Worm (Caenorhabditis elegans): ENCODE data around the gene upb-1.

Gene upb-1

DNA sequence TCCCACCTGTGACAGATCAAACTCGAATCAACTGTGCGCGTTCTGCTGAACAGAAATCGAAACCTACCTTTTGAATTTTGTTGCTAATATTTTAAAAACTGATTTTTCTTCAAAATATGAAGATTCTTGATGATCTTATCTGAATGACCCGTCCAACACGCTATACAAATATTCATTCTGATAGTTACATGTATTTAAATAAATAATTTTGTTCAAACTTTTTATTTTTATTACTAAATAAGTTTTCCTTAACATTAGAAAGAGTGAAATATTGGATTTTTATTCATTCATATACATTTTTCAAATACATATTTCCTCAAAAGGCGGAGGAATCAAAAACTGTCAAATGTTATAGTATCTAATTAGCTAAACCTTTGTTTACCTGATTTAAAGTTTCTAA lies 21.9 kb downstream of the upb-1 start, which contains the start of gene F13H8.8:
Gene F13H8.8 (minus strand): TSS at position 101 of the 400 bp plus-strand sequence.
- TF ChIP-seq snpc-4 (tag; optimal IDR thresholded peaks at IDR 0.05) (no peak), M03D4.4 (tag; optimal IDR thresholded peaks at IDR 0.05) (no peak), tbx-8 (GFP tag; optimal IDR thresholded peaks at IDR 0.05) (no peak), zip-8 (tag; optimal IDR thresholded peaks at IDR 0.05) (no peak), nhr-237 (tag; optimal IDR thresholded peaks at IDR 0.05) (no peak), mab-5 (tag; optimal IDR thresholded peaks at IDR 0.05) (no peak)

DNA sequence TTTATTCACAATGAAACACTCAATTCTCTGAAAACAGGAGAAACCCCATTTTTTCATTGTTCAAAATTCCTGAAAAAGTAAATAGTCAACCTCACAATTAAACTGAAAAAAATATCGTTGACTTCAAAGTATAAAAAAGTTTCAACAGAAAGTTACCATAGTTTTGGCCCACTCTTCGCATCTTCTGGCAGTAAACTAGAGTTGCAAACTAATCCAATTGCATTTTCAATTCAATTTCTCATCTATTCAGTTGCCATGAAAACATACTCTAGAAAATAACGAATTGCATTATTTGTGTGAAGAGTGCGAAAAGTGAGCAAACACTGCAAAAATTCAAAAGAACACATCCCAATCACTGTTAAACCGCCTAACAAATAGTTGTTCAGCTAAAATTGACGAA lies 26.2 kb downstream of the upb-1 start, which contains the start of gene F13H8.3:
Gene F13H8.3 (plus strand): TSS at position 301 of the 400 bp plus-strand sequence.
- TF ChIP-seq sem-2 (GFP tag; optimal IDR thresholded peaks at IDR 0.05), result no peak
- TF ChIP-seq nhr-28 (tag; optimal IDR thresholded peaks at IDR 0.05), result no peak
- no peak for TF ChIP-seq ztf-11 (tag; optimal IDR thresholded peaks at IDR 0.05)
- TF ChIP-seq unc-120 (tag; optimal IDR thresholded peaks at IDR 0.05; ENCODE audit: poor library complexity, severe bottlenecking), result no peak
- TF ChIP-seq nhr-12 (tag; optimal IDR thresholded peaks at IDR 0.05), result no peak
- no peak for TF ChIP-seq snpc-4 (tag; optimal IDR thresholded peaks at IDR 0.05)
- no peak for TF ChIP-seq unc-62 (GFP tag; optimal IDR thresholded peaks at IDR 0.05)
- no peak for TF ChIP-seq zip-8 (tag; optimal IDR thresholded peaks at IDR 0.05)
- no peak for TF ChIP-seq unc-39 (tag; optimal IDR thresholded peaks at IDR 0.05)
- TF ChIP-seq tbx-8 (GFP tag; optimal IDR thresholded peaks at IDR 0.05), result no peak
- no peak for TF ChIP-seq nhr-237 (tag; optimal IDR thresholded peaks at IDR 0.05)
- no peak for TF ChIP-seq sptf-1 (tag; optimal IDR thresholded peaks at IDR 0.05)
- TF ChIP-seq lin-13 (tag; optimal IDR thresholded peaks at IDR 0.05), result no peak
- TF ChIP-seq ceh-39 (tag; optimal IDR thresholded peaks at IDR 0.05), result no peak
- TF ChIP-seq mep-1 (tag; optimal IDR thresholded peaks at IDR 0.05), result no peak
- no peak for TF ChIP-seq lsy-2 (tag; optimal IDR thresholded peaks at IDR 0.05)
- no peak for TF ChIP-seq mab-5 (tag; optimal IDR thresholded peaks at IDR 0.05)
- TF ChIP-seq nhr-2 (tag; optimal IDR thresholded peaks at IDR 0.05), result no peak
- no peak for TF ChIP-seq mls-2 (tag; optimal IDR thresholded peaks at IDR 0.05)

DNA sequence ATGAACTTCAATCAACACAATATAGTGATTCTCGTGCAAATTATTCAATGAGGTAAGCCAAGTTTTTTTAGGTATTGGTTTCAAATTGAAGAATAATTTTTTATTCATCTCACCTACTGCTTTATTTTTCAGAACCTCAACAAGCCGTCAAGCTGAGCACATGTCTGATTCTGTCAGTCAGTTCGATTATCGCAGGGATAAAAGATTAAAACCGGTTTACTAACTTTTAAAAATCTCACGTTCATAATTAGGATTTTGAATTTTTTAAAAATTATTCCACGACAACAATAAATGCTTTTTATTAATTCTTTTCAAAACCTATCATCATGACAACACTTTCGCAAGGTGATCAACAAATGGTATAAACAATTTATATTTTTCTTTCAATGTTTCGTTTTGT lies 27.7 kb downstream of the upb-1 start, which contains the start of gene F13H8.12:
Gene F13H8.12 (plus strand): TSS at position 301 of the 400 bp plus-strand sequence.
- no peak for TF ChIP-seq nhr-12 (tag; optimal IDR thresholded peaks at IDR 0.05)
- no peak for TF ChIP-seq lsy-2 (tag; optimal IDR thresholded peaks at IDR 0.05)
- no peak for TF ChIP-seq pha-4 (tag; optimal IDR thresholded peaks at IDR 0.05)
- TF ChIP-seq mep-1 (tag; optimal IDR thresholded peaks at IDR 0.05), result no peak
- TF ChIP-seq snpc-4 (tag; optimal IDR thresholded peaks at IDR 0.05), result no peak
- TF ChIP-seq drap-1 (GFP tag; optimal IDR thresholded peaks at IDR 0.05), result no peak
- no peak for TF ChIP-seq unc-120 (tag; optimal IDR thresholded peaks at IDR 0.05; ENCODE audit: poor library complexity, severe bottlenecking)
- no peak for TF ChIP-seq mls-2 (tag; optimal IDR thresholded peaks at IDR 0.05)
- no peak for TF ChIP-seq unc-62 (GFP tag; optimal IDR thresholded peaks at IDR 0.05)
- no peak for TF ChIP-seq ceh-43 (GFP tag; optimal IDR thresholded peaks at IDR 0.05)
- no peak for TF ChIP-seq ceh-39 (tag; optimal IDR thresholded peaks at IDR 0.05)
- TF ChIP-seq sem-2 (GFP tag; optimal IDR thresholded peaks at IDR 0.05), result no peak
- TF ChIP-seq ztf-11 (tag; optimal IDR thresholded peaks at IDR 0.05), result no peak
- no peak for TF ChIP-seq hlh-1 (tag; optimal IDR thresholded peaks at IDR 0.05)
- no peak for TF ChIP-seq ham-2 (GFP tag; optimal IDR thresholded peaks at IDR 0.05)
- TF ChIP-seq nhr-237 (tag; optimal IDR thresholded peaks at IDR 0.05), result no peak
- TF ChIP-seq blmp-1 (tag; optimal IDR thresholded peaks at IDR 0.05), result no peak
- TF ChIP-seq lin-13 (tag; optimal IDR thresholded peaks at IDR 0.05), result no peak
- no peak for TF ChIP-seq flh-1 (GFP tag; optimal IDR thresholded peaks at IDR 0.05)
- TF ChIP-seq M03D4.4 (tag; optimal IDR thresholded peaks at IDR 0.05), result no peak

DNA sequence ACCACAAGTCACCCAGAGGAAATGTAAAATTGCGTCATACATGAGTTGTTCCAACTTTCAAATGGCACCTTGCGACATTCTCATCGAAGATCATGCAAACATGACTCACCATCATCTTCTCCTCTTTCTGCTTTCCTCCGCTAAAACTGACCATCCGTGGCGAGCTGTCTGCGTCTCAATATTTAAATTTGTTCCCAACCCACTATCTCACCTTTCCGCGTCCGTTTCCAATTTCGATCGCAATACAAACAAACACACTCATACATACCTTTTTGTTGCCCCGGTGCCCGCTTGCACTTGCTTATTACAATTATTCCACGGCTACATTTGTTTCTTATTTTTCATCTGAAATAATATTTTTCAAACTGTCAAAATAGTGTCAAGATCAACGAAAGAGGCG lies 29.2 kb downstream of the upb-1 start, which contains the start of gene nmgp-1:
Gene nmgp-1 (plus strand): TSS at position 174 of the 400 bp plus-strand sequence.
- TF ChIP-seq elt-1 (tag; optimal IDR thresholded peaks at IDR 0.05; ENCODE audit: borderline replicate concordance, insufficient read depth) (no peak), pha-4 (tag; optimal IDR thresholded peaks at IDR 0.05) (peak; percentile 13), ceh-39 (tag; optimal IDR thresholded peaks at IDR 0.05) (no peak), zip-8 (tag; optimal IDR thresholded peaks at IDR 0.05) (peak; percentile 35), lin-32 (GFP tag; optimal IDR thresholded peaks at IDR 0.05) (no peak)

DNA sequence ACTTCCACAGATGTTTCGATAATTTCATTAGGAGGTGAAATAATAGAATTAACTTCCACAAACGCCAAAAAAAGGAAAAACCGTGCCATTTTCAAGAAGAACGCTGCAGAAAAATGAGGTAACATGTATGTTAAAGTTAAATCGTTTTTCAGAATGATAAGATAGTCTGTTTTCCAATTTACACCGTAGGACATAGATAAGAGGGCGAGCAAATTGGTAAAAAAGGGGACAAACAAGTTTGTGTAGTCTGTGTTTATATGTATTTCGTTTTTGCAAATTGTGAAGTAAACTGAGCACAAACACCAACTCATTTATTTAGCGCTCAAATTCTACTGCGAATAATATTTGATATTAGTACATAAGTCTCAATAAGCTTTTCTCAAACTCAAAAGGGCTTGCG lies 30.0 kb downstream of the upb-1 start, which contains the start of gene F13H8.11:
Gene F13H8.11 (minus strand): TSS at position 155 of the 400 bp plus-strand sequence.
- no peak for TF ChIP-seq blmp-1 (tag; optimal IDR thresholded peaks at IDR 0.05)
- no peak for TF ChIP-seq nhr-12 (tag; optimal IDR thresholded peaks at IDR 0.05)
- TF ChIP-seq unc-39 (tag; optimal IDR thresholded peaks at IDR 0.05), result no peak
- TF ChIP-seq sptf-1 (tag; optimal IDR thresholded peaks at IDR 0.05), result no peak
- TF ChIP-seq unc-62 (GFP tag; optimal IDR thresholded peaks at IDR 0.05), result no peak
- TF ChIP-seq hlh-1 (tag; optimal IDR thresholded peaks at IDR 0.05), result no peak
- TF ChIP-seq flh-1 (GFP tag; optimal IDR thresholded peaks at IDR 0.05), result no peak
- TF ChIP-seq unc-120 (tag; optimal IDR thresholded peaks at IDR 0.05; ENCODE audit: poor library complexity, severe bottlenecking), result no peak
- TF ChIP-seq nhr-28 (tag; optimal IDR thresholded peaks at IDR 0.05), result no peak
- no peak for TF ChIP-seq ham-2 (GFP tag; optimal IDR thresholded peaks at IDR 0.05)
- TF ChIP-seq mls-2 (tag; optimal IDR thresholded peaks at IDR 0.05), result no peak
- no peak for TF ChIP-seq lin-32 (GFP tag; optimal IDR thresholded peaks at IDR 0.05)
- no peak for TF ChIP-seq nhr-237 (tag; optimal IDR thresholded peaks at IDR 0.05)
- no peak for TF ChIP-seq elt-1 (tag; optimal IDR thresholded peaks at IDR 0.05; ENCODE audit: borderline replicate concordance, insufficient read depth)
